Fruit fly (Drosophila melanogaster) whole organism, pupa: ENCODE data around the gene Rh4.

Experiments used
- CG14655 ChIP-seq: fragments of 200-800 bp; sonication (Bioruptor generic); optimal IDR thresholded peaks from 3 replicates; lab custom pipeline; 2017; ENCODE audit warnings: mild to moderate bottlenecking, missing biosample characterization, missing genetic modification reagents, missing genetic modification characterization
- CG17806 ChIP-seq: fragments of 200-800 bp; sonication (Bioruptor generic); optimal IDR thresholded peaks from 2 replicates; lab custom pipeline; 2018; ENCODE audit warnings: missing biosample characterization, mild to moderate bottlenecking, missing genetic modification characterization, moderate library complexity
- CG32121 ChIP-seq: fragments of 200-800 bp; sonication (Bioruptor generic); IDR thresholded peaks from 2 replicates; pipeline ENCODE4 v1.3.6; 2022; ENCODE audit warnings: missing biosample characterization, missing genetic modification characterization
- CG4496 ChIP-seq: fragments of 200-800 bp; sonication (Bioruptor generic); IDR thresholded peaks from 3 replicates; pipeline ENCODE4 v1.3.6; 2022; ENCODE audit warnings: missing biosample characterization, missing genetic modification characterization
- D1 ChIP-seq: fragments of 200-800 bp; sonication (Bioruptor generic); optimal IDR thresholded peaks from 2 replicates; lab custom pipeline; 2018; ENCODE audit warnings: missing biosample characterization, mild to moderate bottlenecking, missing genetic modification characterization, moderate library complexity
- Ets98B ChIP-seq: fragments of 200-800 bp; sonication (Bioruptor generic); IDR thresholded peaks from 2 replicates; pipeline ENCODE4 v1.3.6; 2022; ENCODE audit warnings: missing biosample characterization, missing genetic modification characterization

DNA sequence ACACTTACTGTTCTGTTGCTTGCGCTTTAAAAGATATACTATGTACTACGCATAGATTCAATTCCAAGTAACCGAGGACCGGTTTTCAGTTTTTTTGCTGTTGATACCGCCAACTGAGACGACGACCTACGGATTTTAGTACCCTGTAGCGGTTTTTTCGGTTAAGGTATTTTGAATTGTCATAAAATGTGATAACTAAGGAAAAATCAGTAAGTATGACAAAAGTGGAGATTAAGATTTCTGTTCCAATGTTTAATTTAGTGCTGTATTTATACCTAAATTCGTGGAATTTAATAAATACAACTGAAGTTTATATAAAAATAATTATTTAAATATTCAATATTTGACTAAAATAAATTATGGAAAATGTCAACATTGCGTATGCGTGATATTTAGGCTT lies 18.8 kb upstream of the Rh4 start:
- TF ChIP-seq CG4496 (GFP tag; lab: Robert Waterston, UW), result no peak
- TF ChIP-seq CG14655 (GFP tag; lab: Kevin White, UChicago), result no peak
- TF ChIP-seq Ets98B (GFP tag; lab: Robert Waterston, UW), result no peak
- TF ChIP-seq D1 (tag; lab: Kevin White, UChicago), result no peak
- TF ChIP-seq CG32121 (GFP tag; lab: Robert Waterston, UW), result 0 out of 2 replicates have a peak, but pooled peaks have one; percentile 11
- no peak for TF ChIP-seq CG17806 (tag; lab: Kevin White, UChicago)
